Worm (Caenorhabditis elegans): Measurements from ENCODE around the gene Y39A1A.2.
A peak's percentile ranks its signal among the peaks of the same experiment; 100 is the strongest.

The Y39A1A.2 gene

ce11 chrIII:10634034-10634433, 30.7 kb upstream of the Y39A1A.2 start (continued):
- TF ChIP-seq Y53F4B.3 (GFP tag; IDR thresholded peaks at IDR 0.05) (no peak), B0035.1 (tag; optimal IDR thresholded peaks at IDR 0.05) (no peak), hsf-1 (GFP tag; IDR thresholded peaks at IDR 0.05) (no peak), zim-3 (tag; optimal IDR thresholded peaks at IDR 0.05) (no peak), B0019.2 (GFP tag; conservative IDR thresholded peaks at IDR 0.05) (no peak), ZK185.1 (tag; optimal IDR thresholded peaks at IDR 0.05; ENCODE audit: poor library complexity, severe bottlenecking) (no peak), ceh-91 (GFP tag; IDR thresholded peaks at IDR 0.05) (no peak), sea-2 (GFP tag; IDR thresholded peaks at IDR 0.05) (no peak), hmg-20 (GFP tag; IDR thresholded peaks at IDR 0.05) (no peak), K11D2.4 (GFP tag; IDR thresholded peaks at IDR 0.05) (0 out of 2 replicates have a peak, but pooled peaks have one; percentile 47), tbx-9 (tag; optimal IDR thresholded peaks at IDR 0.05; ENCODE audit: borderline replicate concordance) (no peak), F52B5.7 (tag; optimal IDR thresholded peaks at IDR 0.05) (no peak), F10E7.11 (tag; optimal IDR thresholded peaks at IDR 0.05) (no peak), madf-3 (GFP tag; IDR thresholded peaks at IDR 0.05) (0 out of 2 replicates have a peak, but pooled peaks have one; percentile 20), chd-7 (tag; optimal IDR thresholded peaks at IDR 0.05) (peak; percentile 47), dpff-1 (tag; optimal IDR thresholded peaks at IDR 0.05) (no peak), egl-18 (GFP tag; IDR thresholded peaks at IDR 0.05) (no peak), F22D6.2 (tag; optimal IDR thresholded peaks at IDR 0.05) (no peak), tlf-1 (GFP tag; optimal IDR thresholded peaks at IDR 0.05) (no peak), snpc-1.3 (tag; optimal IDR thresholded peaks at IDR 0.05; ENCODE audit: insufficient read depth) (no peak), madf-8 (GFP tag; conservative IDR thresholded peaks at IDR 0.05) (no peak), C17E4.6 (GFP tag; IDR thresholded peaks at IDR 0.05) (no peak), B0261.1 (tag; optimal IDR thresholded peaks at IDR 0.05) (no peak), hmg-1.2 (GFP tag; IDR thresholded peaks at IDR 0.05) (peak; percentile 92), F49E8.2 (tag; optimal IDR thresholded peaks at IDR 0.05; ENCODE audit: insufficient read depth) (no peak), ets-4 (GFP tag; optimal IDR thresholded peaks at IDR 0.05) (peak; percentile 46), ztf-22 (GFP tag; optimal IDR thresholded peaks at IDR 0.05) (peak; percentile 17), athp-1 (tag; optimal IDR thresholded peaks at IDR 0.05) (peak; percentile 2), ztf-28 (GFP tag; IDR thresholded peaks at IDR 0.05) (no peak), him-1 (tag; optimal IDR thresholded peaks at IDR 0.05) (no peak), attf-3 (GFP tag; conservative IDR thresholded peaks at IDR 0.05) (no peak), K12H6.12 (tag; optimal IDR thresholded peaks at IDR 0.05) (peak; percentile 84), attf-5 (GFP tag; optimal IDR thresholded peaks at IDR 0.05) (peak; percentile 78), nhr-27 (tag; optimal IDR thresholded peaks at IDR 0.05) (no peak), rec-8 (tag; optimal IDR thresholded peaks at IDR 0.05) (no peak), zfh-2 (GFP tag; conservative IDR thresholded peaks at IDR 0.05) (peak; percentile 99), die-1 (tag; optimal IDR thresholded peaks at IDR 0.05) (no peak), F57C9.4 (tag; optimal IDR thresholded peaks at IDR 0.05) (peak; percentile 16), F39B2.1 (GFP tag; IDR thresholded peaks at IDR 0.05) (no peak), pha-4 (tag; optimal IDR thresholded peaks at IDR 0.05) (no peak), sdz-38 (tag; optimal IDR thresholded peaks at IDR 0.05) (no peak), nhr-179 (tag; optimal IDR thresholded peaks at IDR 0.05) (no peak), ztf-25 (GFP tag; IDR thresholded peaks at IDR 0.05) (no peak), akir-1 (GFP tag; optimal IDR thresholded peaks at IDR 0.05) (no peak), aptf-2 (GFP tag; conservative IDR thresholded peaks at IDR 0.05) (no peak), bed-1 (GFP tag; IDR thresholded peaks at IDR 0.05) (no peak), B0336.3 (GFP tag; IDR thresholded peaks at IDR 0.05) (peak; percentile 69; the same call in 1 of the 2 replicates), ccch-3 (GFP tag; optimal IDR thresholded peaks at IDR 0.05) (no peak), C06A6.2 (GFP tag; conservative IDR thresholded peaks at IDR 0.05) (peak; percentile 49)
